Fruit fly (Drosophila melanogaster): ENCODE results near the gene CG10550.

Gene CG10550

dm6 chr3R:25316016-25316415 is 7.8 kb upstream of the CG10550 start, which contains the start of gene CG10559:
Gene CG10559, minus strand, starts transcription at chr3R:25316116.
- TF ChIP-seq usp (GFP tag; optimal IDR thresholded peaks at IDR 0.05), result no peak
- no peak for TF ChIP-seq Dll (optimal IDR thresholded peaks at IDR 0.05)
- TF ChIP-seq pan (optimal IDR thresholded peaks at IDR 0.05), result no peak
- no peak for TF ChIP-seq EcR (GFP tag; optimal IDR thresholded peaks at IDR 0.05)
- no peak for TF ChIP-seq CG8478 (optimal IDR thresholded peaks at IDR 0.05)
- TF ChIP-seq psq (optimal IDR thresholded peaks at IDR 0.05), result no peak

- TF ChIP-seq EcR (GFP tag; optimal IDR thresholded peaks at IDR 0.05) (no peak), usp (GFP tag; optimal IDR thresholded peaks at IDR 0.05) (no peak), pan (optimal IDR thresholded peaks at IDR 0.05) (no peak), psq (optimal IDR thresholded peaks at IDR 0.05) (no peak), CG8478 (optimal IDR thresholded peaks at IDR 0.05) (no peak), Dll (optimal IDR thresholded peaks at IDR 0.05) (no peak)
Observed at dm6 chr3R:25313771-25314170, 5.6 kb upstream of the CG10550 start, which contains the start of gene CG31087. Gene CG31087, minus strand, starts transcription at chr3R:25313833.

dm6 chr3R:25312583-25312982 is 4.4 kb upstream of the CG10550 start:
- TF ChIP-seq usp (GFP tag; optimal IDR thresholded peaks at IDR 0.05) (no peak), Dll (optimal IDR thresholded peaks at IDR 0.05) (no peak), pan (optimal IDR thresholded peaks at IDR 0.05) (no peak), EcR (GFP tag; optimal IDR thresholded peaks at IDR 0.05) (no peak), CG8478 (optimal IDR thresholded peaks at IDR 0.05) (no peak), psq (optimal IDR thresholded peaks at IDR 0.05) (no peak)

dm6 chr3R:25310843-25311242 is 2.7 kb upstream of the CG10550 start, which contains the start of gene CG31099:
Gene CG31099, minus strand, starts transcription at chr3R:25310943.
- TF ChIP-seq psq (optimal IDR thresholded peaks at IDR 0.05) (no peak), EcR (GFP tag; optimal IDR thresholded peaks at IDR 0.05) (no peak), Dll (optimal IDR thresholded peaks at IDR 0.05) (no peak), CG8478 (optimal IDR thresholded peaks at IDR 0.05) (no peak), pan (optimal IDR thresholded peaks at IDR 0.05) (no peak), usp (GFP tag; optimal IDR thresholded peaks at IDR 0.05) (no peak)

dm6 chr3R:25309175-25309574 is 984 bp upstream of the CG10550 start:
- TF ChIP-seq usp (GFP tag; optimal IDR thresholded peaks at IDR 0.05) (no peak), EcR (GFP tag; optimal IDR thresholded peaks at IDR 0.05) (no peak), Dll (optimal IDR thresholded peaks at IDR 0.05) (no peak), pan (optimal IDR thresholded peaks at IDR 0.05) (no peak), CG8478 (optimal IDR thresholded peaks at IDR 0.05) (no peak), psq (optimal IDR thresholded peaks at IDR 0.05) (no peak)

dm6 chr3R:25305822-25306544 is 2.2 kb downstream of the CG10550 start:
- TF ChIP-seq pan (optimal IDR thresholded peaks at IDR 0.05) (no peak), psq (optimal IDR thresholded peaks at IDR 0.05) (no peak)

- no peak for TF ChIP-seq Dll (optimal IDR thresholded peaks at IDR 0.05)
- no peak for TF ChIP-seq CG8478 (optimal IDR thresholded peaks at IDR 0.05)
- no peak for TF ChIP-seq usp (GFP tag; optimal IDR thresholded peaks at IDR 0.05)
- TF ChIP-seq EcR (GFP tag; optimal IDR thresholded peaks at IDR 0.05), result no peak
- no peak for TF ChIP-seq pan (optimal IDR thresholded peaks at IDR 0.05)
- TF ChIP-seq psq (optimal IDR thresholded peaks at IDR 0.05), result no peak
Observed at dm6 chr3R:25303857-25304440, 4.2 kb downstream of the CG10550 start, which contains the start of gene CG31436. Gene CG31436, plus strand, starts transcription at chr3R:25304137.

dm6 chr3R:25302239-25302638 is 6.0 kb downstream of the CG10550 start, which contains the start of gene CG31370:
Gene CG31370, plus strand, starts transcription at chr3R:25302464.
- no peak for TF ChIP-seq Dll (optimal IDR thresholded peaks at IDR 0.05)

- TF ChIP-seq EcR (GFP tag; optimal IDR thresholded peaks at IDR 0.05), result no peak
Observed at dm6 chr3R:25300575-25300974, 7.6 kb downstream of the CG10550 start, which contains the start of gene CG13659. Gene CG13659, plus strand, starts transcription at chr3R:25300891.

dm6 chr3R:25299507-25299964 is 8.7 kb downstream of the CG10550 start, which contains the start of gene CG31288:
Gene CG31288, minus strand, starts transcription at chr3R:25299557.
- no peak for TF ChIP-seq EcR (GFP tag; optimal IDR thresholded peaks at IDR 0.05)

dm6 chr3R:25297678-25298077 is 10.5 kb downstream of the CG10550 start, which contains the start of gene CG31097:
Gene CG31097, minus strand, starts transcription at chr3R:25297778.
- TF ChIP-seq psq (optimal IDR thresholded peaks at IDR 0.05) (no peak), Dll (optimal IDR thresholded peaks at IDR 0.05) (no peak)

- TF ChIP-seq pan (optimal IDR thresholded peaks at IDR 0.05), result no peak
- TF ChIP-seq usp (GFP tag; optimal IDR thresholded peaks at IDR 0.05), result no peak
- no peak for TF ChIP-seq Dll (optimal IDR thresholded peaks at IDR 0.05)
- TF ChIP-seq CG8478 (optimal IDR thresholded peaks at IDR 0.05), result no peak
- no peak for TF ChIP-seq psq (optimal IDR thresholded peaks at IDR 0.05)
- no peak for TF ChIP-seq EcR (GFP tag; optimal IDR thresholded peaks at IDR 0.05)
Observed at dm6 chr3R:25295320-25296020, 12.7 kb downstream of the CG10550 start, which contains the start of gene CG31102. Gene CG31102, minus strand, starts transcription at chr3R:25295594.

Data from whole organism.